3 worm cellular contexts compared by ENCODE assay signal in genomic region chrIV:16864876-16865275, ce11.
TF ChIP-seq lines count a peak whose summit lies in the region.

No protein-coding gene starts in this region.

TF ChIP-seq in whole organism, L4 larva, 104 proteins besides CTCF, POLR2A, EP300 and RAD21:
- TF ChIP-seq ceh-28 (tag; optimal IDR thresholded peaks at IDR 0.05; lab: Kevin White, UChicago) (no peak), set-16 (GFP tag; IDR thresholded peaks at IDR 0.05; lab: Robert Waterston, UW) (peak; percentile 72), F49E8.2 (tag; optimal IDR thresholded peaks at IDR 0.05; lab: Kevin White, UChicago; ENCODE audit: borderline replicate concordance) (no peak), saeg-2 (GFP tag; IDR thresholded peaks at IDR 0.05; lab: Robert Waterston, UW) (no peak), ama-1 (optimal IDR thresholded peaks at IDR 0.05; lab: Kevin White, UChicago) (no peak), egl-43 (GFP tag; IDR thresholded peaks at IDR 0.05; lab: Robert Waterston, UW) (peak; percentile 65; the same call in 1 of the 2 replicates)

TF ChIP-seq in whole organism, midembryonic, 9 proteins besides CTCF, POLR2A, EP300 and RAD21:
- TF ChIP-seq cog-1 (tag; optimal IDR thresholded peaks at IDR 0.05; lab: Kevin White, UChicago): no peak
- TF ChIP-seq ztf-29 (GFP tag; IDR thresholded peaks at IDR 0.05; lab: Robert Waterston, UW): no peak
- 0 out of 2 replicates have a peak, but pooled peaks have one; percentile 32 for TF ChIP-seq ztf-23 (GFP tag; IDR thresholded peaks at IDR 0.05; lab: Robert Waterston, UW)
- no peak for TF ChIP-seq tab-1 (GFP tag; IDR thresholded peaks at IDR 0.05; lab: Robert Waterston, UW)
- TF ChIP-seq klf-2 (GFP tag; conservative IDR thresholded peaks at IDR 0.05; lab: Robert Waterston, UW): no peak
- TF ChIP-seq flt-1 (GFP tag; IDR thresholded peaks at IDR 0.05; lab: Robert Waterston, UW): no peak
- no peak for TF ChIP-seq ref-1 (GFP tag; conservative IDR thresholded peaks at IDR 0.05; lab: Robert Waterston, UW)

TF ChIP-seq in whole organism, young adult, 124 proteins besides CTCF, POLR2A, EP300 and RAD21:
- TF ChIP-seq xnd-1 (tag; optimal IDR thresholded peaks at IDR 0.05; lab: Kevin White, UChicago): no peak
- no peak for TF ChIP-seq egl-44 (GFP tag; IDR thresholded peaks at IDR 0.05; lab: Robert Waterston, UW)
- peak; percentile 75 for TF ChIP-seq zfh-2 (GFP tag; conservative IDR thresholded peaks at IDR 0.05; lab: Robert Waterston, UW)
- TF ChIP-seq die-1 (tag; optimal IDR thresholded peaks at IDR 0.05; lab: Kevin White, UChicago): no peak
- no peak for TF ChIP-seq lag-1 (GFP tag; IDR thresholded peaks at IDR 0.05; lab: Robert Waterston, UW)
- TF ChIP-seq T07F8.4 (tag; optimal IDR thresholded peaks at IDR 0.05; lab: Kevin White, UChicago): no peak
- TF ChIP-seq hsf-1 (GFP tag; IDR thresholded peaks at IDR 0.05; lab: Robert Waterston, UW): peak; percentile 59; the same call in 1 of the 2 replicates
